Fruit fly (Drosophila melanogaster): ENCODE results near the gene MED15.

The MED15 gene

DNA sequence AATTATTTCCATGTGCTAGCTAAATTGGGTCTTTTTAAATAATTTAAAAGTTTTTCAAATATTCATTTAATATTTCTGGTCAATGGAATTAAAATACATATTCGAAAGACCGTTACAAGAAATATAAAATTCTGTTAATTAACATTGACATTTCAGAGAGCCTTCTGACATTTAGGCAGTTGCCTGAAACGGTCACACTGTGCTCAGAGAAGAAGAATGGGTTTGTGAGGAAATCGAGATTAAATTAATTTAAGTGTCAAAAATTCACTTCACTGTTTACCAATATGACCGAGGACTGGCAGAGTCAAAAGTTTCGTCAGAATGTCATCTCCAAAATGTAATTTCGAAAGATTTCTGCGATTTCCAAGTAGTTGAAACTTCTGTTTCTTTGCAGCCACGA lies at the start of gene MED15:
Gene MED15, plus strand, starts transcription at position 185 of the 400 bp plus-strand sequence.
- no peak for TF ChIP-seq N (GFP tag; optimal IDR thresholded peaks at IDR 0.05)
- TF ChIP-seq tai (GFP tag; optimal IDR thresholded peaks at IDR 0.05) = no peak
- TF ChIP-seq usp (GFP tag; optimal IDR thresholded peaks at IDR 0.05) = no peak
- no peak for TF ChIP-seq sage (GFP tag; optimal IDR thresholded peaks at IDR 0.05)
- TF ChIP-seq br (GFP tag; optimal IDR thresholded peaks at IDR 0.05) = no peak
- TF ChIP-seq HLH106 (tag; optimal IDR thresholded peaks at IDR 0.05) = no peak
- TF ChIP-seq GATAd (GFP tag; optimal IDR thresholded peaks at IDR 0.05) = no peak
- no peak for TF ChIP-seq Hr83 (GFP tag; optimal IDR thresholded peaks at IDR 0.05; ENCODE audit: poor library complexity, severe bottlenecking)
- TF ChIP-seq rgr (GFP tag; optimal IDR thresholded peaks at IDR 0.05) = no peak
- TF ChIP-seq Mio (GFP tag; optimal IDR thresholded peaks at IDR 0.05) = no peak
- no peak for TF ChIP-seq Dfd (GFP tag; optimal IDR thresholded peaks at IDR 0.05)

dm6 chr2L:423160-423559 lies 49.7 kb upstream of the MED15 start:
- TF ChIP-seq Jra (GFP tag; optimal IDR thresholded peaks at IDR 0.05) (peak; percentile 78), h (GFP tag; optimal IDR thresholded peaks at IDR 0.05) (peak; percentile 94), Rel (GFP tag; optimal IDR thresholded peaks at IDR 0.05) (peak; percentile 81), Rel (tag; optimal IDR thresholded peaks at IDR 0.05) (no peak), Sp1 (GFP tag; optimal IDR thresholded peaks at IDR 0.05) (peak; percentile 89), tai (GFP tag; optimal IDR thresholded peaks at IDR 0.05) (no peak), rgr (GFP tag; optimal IDR thresholded peaks at IDR 0.05) (peak; percentile 93), lola (GFP tag; optimal IDR thresholded peaks at IDR 0.05) (no peak), dl (GFP tag; optimal IDR thresholded peaks at IDR 0.05; ENCODE audit: insufficient read depth in 1 of 2, partially characterized antibody in 2 of 2) (no peak), psq (GFP tag; optimal IDR thresholded peaks at IDR 0.05) (peak; percentile 88), Dif (GFP tag; optimal IDR thresholded peaks at IDR 0.05; ENCODE audit: partially characterized antibody) (no peak), woc (GFP tag; optimal IDR thresholded peaks at IDR 0.05) (peak; percentile 87), br (GFP tag; optimal IDR thresholded peaks at IDR 0.05) (peak; percentile 86), HLH106 (tag; optimal IDR thresholded peaks at IDR 0.05) (peak; percentile 68), ey (GFP tag; optimal IDR thresholded peaks at IDR 0.05) (peak; percentile 92), foxo (GFP tag; optimal IDR thresholded peaks at IDR 0.05) (peak; percentile 44 to 92), Dfd (GFP tag; optimal IDR thresholded peaks at IDR 0.05) (no peak), CG9705 (GFP tag; optimal IDR thresholded peaks at IDR 0.05) (peak; percentile 39), dsf (GFP tag; optimal IDR thresholded peaks at IDR 0.05; ENCODE audit: borderline replicate concordance) (peak; percentile 69), sage (GFP tag; optimal IDR thresholded peaks at IDR 0.05) (peak; percentile 87), Mio (GFP tag; optimal IDR thresholded peaks at IDR 0.05) (no peak), Hnf4 (GFP tag; optimal IDR thresholded peaks at IDR 0.05) (peak; percentile 84), dmrt93B (GFP tag; optimal IDR thresholded peaks at IDR 0.05) (peak; percentile 66), brk (GFP tag; optimal IDR thresholded peaks at IDR 0.05) (no peak), fru (GFP tag; optimal IDR thresholded peaks at IDR 0.05) (peak; percentile 93), CG32264 (GFP tag; optimal IDR thresholded peaks at IDR 0.05) (peak; percentile 74), Hr78 (GFP tag; optimal IDR thresholded peaks at IDR 0.05) (no peak), OdsH (GFP tag; optimal IDR thresholded peaks at IDR 0.05) (peak; percentile 93), CrebA (GFP tag; optimal IDR thresholded peaks at IDR 0.05; ENCODE audit: borderline replicate concordance) (no peak)

DNA sequence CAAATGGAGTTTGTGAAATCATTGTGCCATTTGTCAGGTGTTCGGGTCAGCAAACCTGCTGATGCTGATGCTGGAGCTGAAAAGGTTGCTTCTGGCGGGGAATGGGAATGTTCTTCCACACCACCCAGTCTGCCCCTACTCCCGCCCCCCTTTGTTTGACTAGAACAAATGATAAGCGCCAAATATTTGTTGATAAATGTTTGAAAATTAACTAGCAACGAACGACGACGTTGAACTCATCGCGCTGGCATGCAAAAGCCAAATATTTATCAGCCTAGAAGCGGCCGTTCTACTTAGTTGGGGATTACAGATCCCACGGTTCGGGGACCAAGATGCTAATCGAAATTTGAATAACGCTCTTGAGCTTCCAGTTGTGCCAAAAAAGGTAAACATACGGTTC lies 47.3 kb upstream of the MED15 start:
- TF ChIP-seq dsf (GFP tag; optimal IDR thresholded peaks at IDR 0.05; ENCODE audit: borderline replicate concordance) = no peak
- TF ChIP-seq jim (GFP tag; optimal IDR thresholded peaks at IDR 0.05) = no peak
- no peak for TF ChIP-seq N (GFP tag; optimal IDR thresholded peaks at IDR 0.05)
- no peak for TF ChIP-seq rgr (GFP tag; optimal IDR thresholded peaks at IDR 0.05)
- no peak for TF ChIP-seq Rel (GFP tag; optimal IDR thresholded peaks at IDR 0.05)
- no peak for TF ChIP-seq Rel (tag; optimal IDR thresholded peaks at IDR 0.05)
- TF ChIP-seq GATAd (GFP tag; optimal IDR thresholded peaks at IDR 0.05) = no peak
- no peak for TF ChIP-seq Myc (optimal IDR thresholded peaks at IDR 0.05)
- no peak for TF ChIP-seq h (GFP tag; optimal IDR thresholded peaks at IDR 0.05)
- no peak for TF ChIP-seq CrebA (GFP tag; optimal IDR thresholded peaks at IDR 0.05; ENCODE audit: borderline replicate concordance)
- TF ChIP-seq Vsx2 (GFP tag; optimal IDR thresholded peaks at IDR 0.05; ENCODE audit: partially characterized antibody) = no peak
- TF ChIP-seq sage (GFP tag; optimal IDR thresholded peaks at IDR 0.05) = no peak
- no peak for TF ChIP-seq Dif (GFP tag; optimal IDR thresholded peaks at IDR 0.05; ENCODE audit: partially characterized antibody)
